Worm (Caenorhabditis elegans) whole organism, L4/young adult: ENCODE measurements around the gene Y97E10C.1.

Experiments used
- W03F9.2 ChIP-seq: fragments of 150-350 bp; optimal IDR thresholded peaks from 2 replicates; lab custom pipeline; 2014; ENCODE audit warnings: missing biosample characterization, missing genetic modification characterization
- dao-5 ChIP-seq: sonication (generic microtip); optimal IDR thresholded peaks from 2 replicates; lab custom pipeline; 2016; ENCODE audit warnings: missing genotype, missing genetic modification characterization, moderate library complexity, missing compliant biosample characterization
- him-1 ChIP-seq: sonication (generic microtip); optimal IDR thresholded peaks from 2 replicates; lab custom pipeline; 2016; ENCODE audit warnings: missing genotype, missing genetic modification reagents, missing genetic modification characterization, missing compliant biosample characterization

ce11 chrV:7775226-7775625, 46.5 kb downstream of the Y97E10C.1 start:
- TF ChIP-seq him-1, result no peak
- TF ChIP-seq dao-5 (tag; lab: Kevin White, UChicago), result no peak
- TF ChIP-seq W03F9.2, result no peak
